Worm (Caenorhabditis elegans) whole organism, midembryonic: ENCODE results near the gene fipr-19.
"Not testable (repeated sequence)": the region's sequence is repeated elsewhere in the genome, so short reads cannot be mapped to it uniquely, and the experiment has no call there.

Source experiments
- T22C8.4 ChIP-seq: fragments of 200-800 bp; sonication (Bioruptor generic); IDR thresholded peaks from 2 replicates; pipeline ENCODE4 v1.3.6; 2022; ENCODE audit warnings: missing genetic modification characterization, missing compliant biosample characterization
- cog-1 ChIP-seq: sonication (generic microtip); optimal IDR thresholded peaks from 2 replicates; lab custom pipeline; 2016; ENCODE audit warnings: missing genetic modification characterization, missing compliant biosample characterization
- flt-1 ChIP-seq: fragments of 200-800 bp; sonication (Bioruptor generic); IDR thresholded peaks from 2 replicates; pipeline ENCODE4 v1.3.6; 2022; ENCODE audit warnings: missing genetic modification characterization, missing compliant biosample characterization
- klf-2 ChIP-seq: fragments of 200-800 bp; sonication (Bioruptor generic); conservative IDR thresholded peaks from 2 replicates; pipeline ENCODE4 v1.3.6; 2022; ENCODE audit warnings: missing genetic modification reagents, missing genetic modification characterization, missing compliant biosample characterization
- med-1 ChIP-seq: sonication (generic microtip); optimal IDR thresholded peaks from 2 replicates; lab custom pipeline; 2017; ENCODE audit warnings: missing genetic modification characterization, mild to moderate bottlenecking, missing compliant biosample characterization, antibody characterized with exemption, missing genetic modification reagents; ENCODE audit not compliant: insufficient read depth
- ref-1 ChIP-seq: fragments of 200-800 bp; sonication (Bioruptor generic); conservative IDR thresholded peaks from 2 replicates; pipeline ENCODE4 v1.3.6; 2022; ENCODE audit warnings: missing genetic modification reagents, missing genetic modification characterization, missing compliant biosample characterization
- tab-1 ChIP-seq: fragments of 200-800 bp; sonication (Bioruptor generic); IDR thresholded peaks from 2 replicates; pipeline ENCODE4 v1.3.6; 2022; ENCODE audit warnings: missing genetic modification characterization, missing compliant biosample characterization
- ztf-23 ChIP-seq: fragments of 200-800 bp; sonication (Bioruptor generic); IDR thresholded peaks from 2 replicates; pipeline ENCODE4 v1.3.6; 2022; ENCODE audit warnings: missing genetic modification reagents, missing genetic modification characterization, missing compliant biosample characterization
- ztf-29 ChIP-seq: fragments of 200-800 bp; sonication (Bioruptor generic); IDR thresholded peaks from 2 replicates; pipeline ENCODE4 v1.3.6; 2022; ENCODE audit warnings: missing genetic modification reagents, missing genetic modification characterization, missing compliant biosample characterization

fipr-19 gene

ce11 chrIII:7489055-7489534, 30.3 kb upstream of the fipr-19 start, which contains the start of gene mup-4:
Gene mup-4 (minus strand): TSS chrIII:7489105.
- TF ChIP-seq ref-1 (GFP tag; lab: Robert Waterston, UW) (no peak), ztf-29 (GFP tag; lab: Robert Waterston, UW) (no peak), cog-1 (tag; lab: Kevin White, UChicago) (no peak), klf-2 (GFP tag; lab: Robert Waterston, UW) (no peak), T22C8.4 (GFP tag; lab: Robert Waterston, UW) (no peak), ztf-23 (no peak), flt-1 (GFP tag; lab: Robert Waterston, UW) (no peak)

DNA sequence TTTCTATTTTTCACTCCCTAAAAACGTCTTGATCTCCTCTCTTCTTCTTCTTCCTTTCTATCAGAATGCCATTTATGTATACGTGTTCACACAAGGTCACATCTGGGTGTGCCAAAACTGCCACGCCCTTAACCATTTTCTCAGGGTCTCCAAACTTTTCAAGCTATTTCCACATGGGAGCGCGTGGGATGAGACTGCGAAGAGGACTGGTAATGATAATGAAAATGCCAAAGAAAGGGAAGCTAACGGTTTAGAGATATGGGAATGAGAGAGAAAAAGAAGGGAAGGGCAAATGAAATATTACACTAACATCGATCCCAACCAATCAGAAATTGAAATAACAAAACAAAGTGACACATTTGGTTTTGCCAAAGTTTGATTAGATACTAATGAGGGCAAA, 29.6 kb upstream of the fipr-19 start:
- TF ChIP-seq ztf-29 (GFP tag; lab: Robert Waterston, UW) (no peak), med-1 (GFP tag; lab: Kevin White, UChicago) (no peak), tab-1 (GFP tag; lab: Robert Waterston, UW) (no peak), klf-2 (GFP tag; lab: Robert Waterston, UW) (no peak), T22C8.4 (GFP tag; lab: Robert Waterston, UW) (no peak), cog-1 (tag; lab: Kevin White, UChicago) (no peak), flt-1 (GFP tag; lab: Robert Waterston, UW) (no peak), ref-1 (GFP tag; lab: Robert Waterston, UW) (no peak)

DNA sequence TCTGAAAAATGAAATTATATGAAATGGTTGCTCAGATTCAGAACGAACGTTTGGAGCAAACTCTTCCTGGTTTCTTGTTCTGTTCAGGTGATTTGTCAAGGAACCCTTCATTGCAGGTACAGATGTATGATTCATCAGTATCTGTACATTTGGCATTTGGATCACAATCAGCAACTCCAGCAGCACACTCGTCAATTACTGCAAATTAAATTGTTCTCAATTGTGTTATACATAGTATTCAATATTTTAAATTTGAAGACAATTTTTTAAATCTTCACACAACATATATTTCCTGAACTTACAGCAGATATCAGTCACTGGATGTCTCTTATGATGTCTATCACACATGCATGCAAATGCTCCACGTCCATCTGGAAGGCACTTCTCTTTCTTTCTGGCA, 26.0 kb upstream of the fipr-19 start:
- TF ChIP-seq flt-1 (GFP tag; lab: Robert Waterston, UW) = no peak
- no peak for TF ChIP-seq cog-1 (tag; lab: Kevin White, UChicago)
- TF ChIP-seq tab-1 (GFP tag; lab: Robert Waterston, UW) = no peak
- no peak for TF ChIP-seq ztf-29 (GFP tag; lab: Robert Waterston, UW)
- TF ChIP-seq med-1 (GFP tag; lab: Kevin White, UChicago) = no peak
- no peak for TF ChIP-seq klf-2 (GFP tag; lab: Robert Waterston, UW)
- TF ChIP-seq ref-1 (GFP tag; lab: Robert Waterston, UW) = no peak
- TF ChIP-seq ztf-23 = no peak
- no peak for TF ChIP-seq T22C8.4 (GFP tag; lab: Robert Waterston, UW)

- TF ChIP-seq tab-1 (GFP tag; lab: Robert Waterston, UW) = no peak
- no peak for TF ChIP-seq cog-1 (tag; lab: Kevin White, UChicago)
- TF ChIP-seq klf-2 (GFP tag; lab: Robert Waterston, UW) = no peak
- TF ChIP-seq ztf-23 = no peak
These were observed 20.2 kb upstream of the fipr-19 start for ce11 chrIII:7478932-7479331.

ce11 chrIII:7468980-7469379, 10.2 kb upstream of the fipr-19 start, which contains the start of gene H14A12.5:
Gene H14A12.5 (minus strand): TSS chrIII:7469080.
- not testable (repeated sequence) for TF ChIP-seq ztf-23; flt-1 (GFP tag; lab: Robert Waterston, UW); ref-1 (GFP tag; lab: Robert Waterston, UW)

DNA sequence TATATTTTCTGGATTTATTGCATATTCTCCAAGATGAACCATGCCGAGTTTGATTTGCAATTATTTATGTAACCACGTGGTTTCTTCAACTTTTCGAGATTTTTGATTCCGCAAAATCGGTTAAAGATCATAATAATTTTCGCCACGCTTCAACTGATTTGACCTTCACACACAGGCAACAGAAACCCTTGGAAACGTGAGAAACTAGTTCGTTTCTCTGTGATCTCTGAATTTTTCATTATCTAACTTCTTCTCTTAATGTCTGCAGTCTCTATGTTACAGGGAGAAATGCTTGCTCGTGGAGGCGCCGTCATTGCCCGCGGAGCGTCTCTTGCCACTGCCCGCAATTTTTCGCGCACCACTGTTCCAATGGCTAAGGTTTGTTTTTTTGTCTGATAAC, 6.6 kb upstream of the fipr-19 start, which contains the start of gene fum-1:
TSS of gene fum-1 (plus strand) at position 259 of the 400 bp plus-strand sequence.
- TF ChIP-seq cog-1 (tag; lab: Kevin White, UChicago) = peak; percentile 6
- no peak for TF ChIP-seq ztf-29 (GFP tag; lab: Robert Waterston, UW)

DNA sequence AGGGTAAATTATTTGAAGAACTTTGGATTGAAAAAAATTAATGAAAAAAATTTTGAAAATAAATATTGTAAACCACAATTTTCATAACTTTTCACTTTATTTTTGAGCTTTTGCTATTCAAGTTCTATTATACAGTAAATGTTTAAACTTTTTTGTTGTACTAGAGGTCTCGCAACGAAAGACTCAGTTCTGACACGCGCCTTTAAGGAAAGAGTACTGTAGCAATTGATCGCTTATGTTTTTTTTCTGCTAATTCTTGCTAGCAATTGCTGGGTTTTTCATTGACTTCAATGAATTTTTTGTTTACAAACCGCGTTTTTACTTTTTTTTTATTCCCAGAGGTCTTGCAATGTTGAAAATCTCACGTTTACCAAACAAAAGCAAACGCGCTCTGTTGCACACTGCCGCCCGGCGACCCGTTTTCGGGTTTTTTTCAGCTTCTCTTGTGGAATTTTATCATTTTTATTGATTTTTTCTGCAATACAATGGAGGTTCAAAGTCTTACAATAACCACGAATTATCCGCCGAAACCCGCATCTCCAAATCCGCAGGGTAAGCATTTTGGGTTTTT, 4.8 kb upstream of the fipr-19 start, which contains the start of gene H14A12.3:
TSS of gene H14A12.3 (plus strand) at position 360 of the 571 bp plus-strand sequence.
- TF ChIP-seq ztf-23 (no peak), med-1 (GFP tag; lab: Kevin White, UChicago) (no peak), flt-1 (GFP tag; lab: Robert Waterston, UW) (no peak), ref-1 (GFP tag; lab: Robert Waterston, UW) (no peak), cog-1 (tag; lab: Kevin White, UChicago) (no peak), T22C8.4 (GFP tag; lab: Robert Waterston, UW) (no peak), tab-1 (GFP tag; lab: Robert Waterston, UW) (no peak), klf-2 (GFP tag; lab: Robert Waterston, UW) (no peak), ztf-29 (GFP tag; lab: Robert Waterston, UW) (no peak)

DNA sequence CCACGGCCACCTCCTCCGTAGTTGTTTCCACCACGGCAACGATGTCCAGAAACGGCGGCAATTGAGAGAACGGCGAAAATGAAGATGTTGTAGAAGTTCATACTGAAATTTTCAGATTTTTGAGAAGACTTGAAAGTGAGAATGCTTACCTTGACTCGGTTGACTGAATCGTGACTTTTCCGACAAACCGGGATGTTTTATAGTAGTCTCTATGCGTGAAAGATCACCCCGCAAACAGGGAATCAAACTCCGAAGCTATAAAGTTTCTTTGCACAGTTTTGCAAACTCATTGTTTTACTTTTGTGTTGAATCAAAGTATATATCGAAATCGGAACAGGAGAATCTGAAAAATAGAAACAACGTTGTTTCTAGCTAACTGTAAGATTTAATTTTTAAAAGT, 3.5 kb upstream of the fipr-19 start, which contains the start of gene fipr-20:
TSS of gene fipr-20 (minus strand) at position 101 of the 400 bp plus-strand sequence.
- no peak for TF ChIP-seq ztf-23
- TF ChIP-seq ztf-29 (GFP tag; lab: Robert Waterston, UW) = no peak
- TF ChIP-seq flt-1 (GFP tag; lab: Robert Waterston, UW) = no peak

DNA sequence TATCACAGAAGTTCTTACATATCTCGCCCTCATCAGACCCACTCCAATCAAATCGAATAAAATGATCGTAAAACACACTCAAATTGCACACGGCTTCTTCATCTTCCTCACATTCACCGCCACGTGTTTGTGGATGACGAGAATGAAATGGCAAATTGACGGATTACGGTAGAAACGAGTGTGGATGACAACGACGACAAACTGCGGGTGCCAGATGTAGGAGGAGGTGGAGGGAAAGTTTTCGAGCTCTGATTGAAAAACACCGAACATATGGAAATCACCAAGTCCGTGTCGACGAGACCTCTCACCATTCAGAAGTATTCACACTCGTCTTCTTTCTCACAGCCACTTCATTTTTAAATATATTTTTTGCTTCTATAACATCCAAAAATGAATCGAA, 1.3 kb upstream of the fipr-19 start, which contains the start of gene mls-1:
TSS of gene mls-1 (plus strand) at position 324 of the 400 bp plus-strand sequence.
- TF ChIP-seq ztf-29 (GFP tag; lab: Robert Waterston, UW) (no peak), flt-1 (GFP tag; lab: Robert Waterston, UW) (no peak), med-1 (GFP tag; lab: Kevin White, UChicago) (no peak)

ce11 chrIII:7456640-7457039, 2.1 kb downstream of the fipr-19 start, which contains the start of gene Y69F12A.1:
Gene Y69F12A.1 (plus strand): TSS chrIII:7456940.
- no peak for TF ChIP-seq ref-1 (GFP tag; lab: Robert Waterston, UW)
- no peak for TF ChIP-seq flt-1 (GFP tag; lab: Robert Waterston, UW)
